Fruit fly (Drosophila melanogaster) whole organism, pupa: Measurements from ENCODE around the gene CG42553.
A peak's percentile ranks its signal among the peaks of the same experiment; 100 is the strongest.

ENCODE experiments used
- CG12605 ChIP-seq: fragments of 200-800 bp; sonication (Bioruptor generic); IDR thresholded peaks from 2 replicates; pipeline ENCODE4 v1.3.6; 2022; ENCODE audit warnings: missing biosample characterization, missing genetic modification characterization
- CG13204 ChIP-seq: fragments of 200-800 bp; sonication (Bioruptor generic); optimal IDR thresholded peaks from 2 replicates; lab custom pipeline; 2018; ENCODE audit warnings: missing biosample characterization, mild to moderate bottlenecking, missing genetic modification characterization, moderate library complexity
- CG32121 ChIP-seq: fragments of 200-800 bp; sonication (Bioruptor generic); IDR thresholded peaks from 2 replicates; pipeline ENCODE4 v1.3.6; 2022; ENCODE audit warnings: missing biosample characterization, missing genetic modification characterization
- Pif1A ChIP-seq: fragments of 200-800 bp; sonication (Bioruptor generic); optimal IDR thresholded peaks from 3 replicates; lab custom pipeline; 2016; ENCODE audit warnings: missing biosample characterization, missing genetic modification characterization

DNA sequence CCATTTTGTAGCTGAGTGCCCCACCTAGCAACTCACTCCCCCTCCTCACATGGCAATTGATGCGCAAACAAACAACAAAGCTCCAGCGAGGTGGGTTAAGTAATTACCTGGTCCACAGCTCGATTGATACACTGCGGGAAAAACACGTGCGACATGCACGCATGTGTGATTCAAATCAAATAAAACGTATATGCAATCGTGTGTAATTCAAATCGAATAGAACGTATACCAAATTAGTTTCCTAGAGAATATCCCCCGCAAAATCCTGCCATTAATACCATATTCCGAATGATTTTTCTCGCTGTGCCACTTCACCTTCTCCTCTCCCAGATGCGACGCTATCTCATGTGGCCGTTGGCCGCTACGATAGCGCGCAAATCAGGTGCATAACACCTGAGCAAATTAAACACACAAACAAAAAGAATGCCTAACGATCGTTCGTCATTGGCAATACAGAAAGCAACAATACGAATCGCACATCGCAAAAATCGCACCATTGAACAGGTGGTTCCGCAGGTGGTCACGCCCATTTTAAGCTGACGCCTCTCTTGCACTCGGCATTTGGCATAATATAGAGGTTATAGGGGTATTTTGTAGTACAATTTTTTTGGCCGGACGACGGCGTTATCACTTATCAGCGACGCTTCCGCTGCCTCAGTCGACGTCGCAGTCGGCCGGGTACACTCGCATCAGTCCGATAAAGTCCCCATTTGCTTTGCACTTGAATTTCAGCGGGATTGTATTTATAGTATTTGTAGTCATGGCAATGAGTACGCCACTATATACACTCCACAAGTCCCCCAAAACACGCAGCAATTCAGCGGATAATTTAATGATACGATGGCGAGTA is 49.6 kb upstream of the CG42553 start:
- TF ChIP-seq Pif1A (GFP tag; lab: Kevin White, UChicago) (peak; percentile 69), CG32121 (GFP tag; lab: Robert Waterston, UW) (peak; percentile 85), CG13204 (GFP tag; lab: Kevin White, UChicago) (no peak), CG12605 (GFP tag; lab: Robert Waterston, UW) (peak; percentile 80)
